Worm (Caenorhabditis elegans) whole organism, midembryonic: ENCODE measurements around the gene Y43C5A.7.

Experiments used
- cog-1 ChIP-seq: sonication (generic microtip); optimal IDR thresholded peaks from 2 replicates; lab custom pipeline; 2016; ENCODE audit warnings: missing genetic modification characterization, missing compliant biosample characterization
- flt-1 ChIP-seq: fragments of 200-800 bp; sonication (Bioruptor generic); IDR thresholded peaks from 2 replicates; pipeline ENCODE4 v1.3.6; 2022; ENCODE audit warnings: missing genetic modification characterization, missing compliant biosample characterization
- med-1 ChIP-seq: sonication (generic microtip); optimal IDR thresholded peaks from 2 replicates; lab custom pipeline; 2017; ENCODE audit warnings: missing genetic modification characterization, mild to moderate bottlenecking, missing compliant biosample characterization, antibody characterized with exemption, missing genetic modification reagents; ENCODE audit not compliant: insufficient read depth
- ref-1 ChIP-seq: fragments of 200-800 bp; sonication (Bioruptor generic); conservative IDR thresholded peaks from 2 replicates; pipeline ENCODE4 v1.3.6; 2022; ENCODE audit warnings: missing genetic modification reagents, missing genetic modification characterization, missing compliant biosample characterization
- tab-1 ChIP-seq: fragments of 200-800 bp; sonication (Bioruptor generic); IDR thresholded peaks from 2 replicates; pipeline ENCODE4 v1.3.6; 2022; ENCODE audit warnings: missing genetic modification characterization, missing compliant biosample characterization
- ztf-23 ChIP-seq: fragments of 200-800 bp; sonication (Bioruptor generic); IDR thresholded peaks from 2 replicates; pipeline ENCODE4 v1.3.6; 2022; ENCODE audit warnings: missing genetic modification reagents, missing genetic modification characterization, missing compliant biosample characterization
- ztf-29 ChIP-seq: fragments of 200-800 bp; sonication (Bioruptor generic); IDR thresholded peaks from 2 replicates; pipeline ENCODE4 v1.3.6; 2022; ENCODE audit warnings: missing genetic modification reagents, missing genetic modification characterization, missing compliant biosample characterization

- TF ChIP-seq ztf-29 (GFP tag; lab: Robert Waterston, UW) (no peak), cog-1 (tag; lab: Kevin White, UChicago) (no peak), med-1 (GFP tag; lab: Kevin White, UChicago) (no peak), flt-1 (GFP tag; lab: Robert Waterston, UW) (no peak), tab-1 (GFP tag; lab: Robert Waterston, UW) (no peak), ztf-23 (no peak), ref-1 (GFP tag; lab: Robert Waterston, UW) (no peak)
These were observed 3.2 kb upstream of the Y43C5A.7 start, which contains the start of gene Y43C5A.3 for ce11 chrIV:10273781-10274313.
